Worm (Caenorhabditis elegans) whole organism, mixed stage, embryonic: Measurements from ENCODE around the gene W02D7.11.

ENCODE experiments used
- M03D4.4 ChIP-seq: sonication (generic microtip); optimal IDR thresholded peaks from 2 replicates; lab custom pipeline; 2017; ENCODE audit warnings: mild to moderate bottlenecking, missing genetic modification characterization, missing compliant biosample characterization
- bed-3 ChIP-seq: fragments of 200-800 bp; sonication (Bioruptor generic); optimal IDR thresholded peaks from 3 replicates; lab custom pipeline; 2018; ENCODE audit warnings: mild to moderate bottlenecking, missing genetic modification characterization, moderate library complexity, missing compliant biosample characterization
- blmp-1 ChIP-seq: fragments of 150-350 bp; optimal IDR thresholded peaks from 2 replicates; lab custom pipeline; 2014; ENCODE audit warnings: missing biosample characterization, missing genetic modification characterization
- ceh-39 ChIP-seq: fragments of 150-350 bp; optimal IDR thresholded peaks from 2 replicates; lab custom pipeline; 2014; ENCODE audit warnings: missing biosample characterization, missing genetic modification characterization
- ceh-43 ChIP-seq: fragments of 200-800 bp; sonication (Bioruptor generic); optimal IDR thresholded peaks from 2 replicates; lab custom pipeline; 2018; ENCODE audit warnings: mild to moderate bottlenecking, missing genetic modification characterization, moderate library complexity, missing compliant biosample characterization
- ceh-83 ChIP-seq: fragments of 200-800 bp; sonication (Bioruptor generic); optimal IDR thresholded peaks from 2 replicates; lab custom pipeline; 2018; ENCODE audit warnings: mild to moderate bottlenecking, missing genetic modification characterization, missing compliant biosample characterization
- ces-1 ChIP-seq: fragments of 150-350 bp; optimal IDR thresholded peaks from 2 replicates; lab custom pipeline; 2014; ENCODE audit warnings: missing biosample characterization, missing genetic modification reagents, missing genetic modification characterization
- cnd-1 ChIP-seq: fragments of 200-800 bp; sonication (Bioruptor generic); optimal IDR thresholded peaks from 2 replicates; lab custom pipeline; 2018; ENCODE audit warnings: mild to moderate bottlenecking, missing genetic modification characterization, missing compliant biosample characterization
- drap-1 ChIP-seq: fragments of 200-800 bp; sonication (Bioruptor generic); optimal IDR thresholded peaks from 3 replicates; lab custom pipeline; 2018; ENCODE audit warnings: mild to moderate bottlenecking, missing genetic modification characterization, missing compliant biosample characterization
- elt-1 ChIP-seq: sonication (generic microtip); optimal IDR thresholded peaks from 2 replicates; lab custom pipeline; 2017; ENCODE audit warnings: missing genetic modification characterization, mild to moderate bottlenecking, missing compliant biosample characterization, antibody characterized with exemption, moderate library complexity, borderline replicate concordance; ENCODE audit not compliant: insufficient read depth
- elt-3 ChIP-seq: fragments of 150-350 bp; optimal IDR thresholded peaks from 2 replicates; lab custom pipeline; 2014; ENCODE audit warnings: missing biosample characterization, missing genetic modification characterization
- flh-1 ChIP-seq: fragments of 200-800 bp; sonication (Bioruptor generic); optimal IDR thresholded peaks from 2 replicates; lab custom pipeline; 2018; ENCODE audit warnings: mild to moderate bottlenecking, missing genetic modification characterization, moderate library complexity, missing compliant biosample characterization
- ham-2 ChIP-seq: fragments of 200-800 bp; sonication (Bioruptor generic); optimal IDR thresholded peaks from 2 replicates; lab custom pipeline; 2018; ENCODE audit warnings: mild to moderate bottlenecking, missing genetic modification characterization, missing compliant biosample characterization
- lin-13 ChIP-seq: fragments of 150-350 bp; optimal IDR thresholded peaks from 2 replicates; lab custom pipeline; 2014; ENCODE audit warnings: missing biosample characterization, missing genetic modification characterization
- lin-32 ChIP-seq: fragments of 200-800 bp; sonication (Bioruptor generic); optimal IDR thresholded peaks from 2 replicates; lab custom pipeline; 2018; ENCODE audit warnings: mild to moderate bottlenecking, missing genetic modification characterization, missing compliant biosample characterization
- lsy-2 ChIP-seq: fragments of 150-350 bp; optimal IDR thresholded peaks from 2 replicates; lab custom pipeline; 2014; ENCODE audit warnings: missing biosample characterization, missing genetic modification characterization
- mab-5 ChIP-seq: fragments of 150-350 bp; optimal IDR thresholded peaks from 2 replicates; lab custom pipeline; 2014; ENCODE audit warnings: missing biosample characterization, missing genetic modification characterization
- mep-1 ChIP-seq: fragments of 150-350 bp; optimal IDR thresholded peaks from 2 replicates; lab custom pipeline; 2017; ENCODE audit warnings: missing biosample characterization, missing genetic modification reagents, missing genetic modification characterization, inconsistent platforms
- nhr-12 ChIP-seq: fragments of 150-350 bp; optimal IDR thresholded peaks from 2 replicates; lab custom pipeline; 2014; ENCODE audit warnings: missing biosample characterization, missing genetic modification characterization
- nhr-2 ChIP-seq: fragments of 150-350 bp; optimal IDR thresholded peaks from 2 replicates; lab custom pipeline; 2014; ENCODE audit warnings: missing biosample characterization, missing genetic modification characterization
- nhr-237 ChIP-seq: fragments of 150-350 bp; optimal IDR thresholded peaks from 2 replicates; lab custom pipeline; 2014; ENCODE audit warnings: missing biosample characterization, missing genetic modification characterization
- nhr-28 ChIP-seq: fragments of 150-350 bp; optimal IDR thresholded peaks from 2 replicates; lab custom pipeline; 2014; ENCODE audit warnings: missing biosample characterization, missing genetic modification characterization
- nhr-76 ChIP-seq: sonication (generic microtip); optimal IDR thresholded peaks from 2 replicates; lab custom pipeline; 2017; ENCODE audit warnings: missing biosample characterization, missing genetic modification characterization
- sem-2 ChIP-seq: fragments of 200-800 bp; sonication (Bioruptor generic); optimal IDR thresholded peaks from 2 replicates; lab custom pipeline; 2018; ENCODE audit warnings: mild to moderate bottlenecking, missing genetic modification characterization, missing compliant biosample characterization
- snpc-4 ChIP-seq: fragments of 150-350 bp; optimal IDR thresholded peaks from 2 replicates; lab custom pipeline; 2014; ENCODE audit warnings: missing biosample characterization, missing genetic modification characterization
- sptf-1 ChIP-seq: sonication (generic microtip); optimal IDR thresholded peaks from 2 replicates; lab custom pipeline; 2017; ENCODE audit warnings: mild to moderate bottlenecking, missing genetic modification characterization, moderate library complexity, missing compliant biosample characterization
- tbx-8 ChIP-seq: fragments of 200-800 bp; sonication (Bioruptor generic); optimal IDR thresholded peaks from 2 replicates; lab custom pipeline; 2018; ENCODE audit warnings: mild to moderate bottlenecking, missing genetic modification characterization, moderate library complexity, missing compliant biosample characterization
- unc-120 ChIP-seq: sonication (generic microtip); optimal IDR thresholded peaks from 2 replicates; lab custom pipeline; 2017; ENCODE audit warnings: missing genetic modification characterization, missing compliant biosample characterization; ENCODE audit not compliant: poor library complexity, severe bottlenecking
- unc-39 ChIP-seq: fragments of 150-350 bp; optimal IDR thresholded peaks from 2 replicates; lab custom pipeline; 2014; ENCODE audit warnings: missing biosample characterization, missing genetic modification characterization
- unc-62 ChIP-seq: fragments of 150-350 bp; optimal IDR thresholded peaks from 2 replicates; lab custom pipeline; 2014; ENCODE audit warnings: missing biosample characterization, missing genetic modification reagents, missing genetic modification characterization
- ztf-11 ChIP-seq: fragments of 150-350 bp; optimal IDR thresholded peaks from 2 replicates; lab custom pipeline; 2014; ENCODE audit warnings: missing biosample characterization, missing genetic modification characterization

The W02D7.11 gene

ce11 chrV:8318135-8318534 lies 13.8 kb upstream of the W02D7.11 start, which contains the start of gene clec-219:
clec-219 (plus strand) TSS chrV:8318435.
- TF ChIP-seq unc-62 (no peak), elt-3 (tag; lab: Kevin White, UChicago) (no peak), bed-3 (no peak), lin-13 (no peak), nhr-12 (no peak), drap-1 (GFP tag; lab: Kevin White, UChicago) (no peak), ztf-11 (no peak), mep-1 (tag; lab: Kevin White, UChicago) (no peak), snpc-4 (tag; lab: Kevin White, UChicago) (no peak)
- TF ChIP-seq, all 35 proteins: peak for 0

- TF ChIP-seq bed-3: no peak
- TF ChIP-seq mab-5 (tag; lab: Kevin White, UChicago): no peak
- no peak for TF ChIP-seq unc-62
- TF ChIP-seq lin-13: no peak
- no peak for TF ChIP-seq tbx-8 (GFP tag; lab: Kevin White, UChicago)
- no peak for TF ChIP-seq flh-1 (GFP tag; lab: Kevin White, UChicago)
- TF ChIP-seq nhr-2: no peak
- no peak for TF ChIP-seq sem-2 (GFP tag; lab: Kevin White, UChicago)
- no peak for TF ChIP-seq ceh-83 (GFP tag; lab: Kevin White, UChicago)
- TF ChIP-seq ztf-11: no peak
- TF ChIP-seq unc-120 (tag; lab: Kevin White, UChicago): no peak
- TF ChIP-seq lin-32 (GFP tag; lab: Kevin White, UChicago): no peak
- TF ChIP-seq ceh-43 (GFP tag; lab: Kevin White, UChicago): no peak
These were observed 6.9 kb upstream of the W02D7.11 start, which contains the start of gene W02D7.12 for ce11 chrV:8311210-8311609. W02D7.12 (plus strand) TSS chrV:8311510.

- TF ChIP-seq snpc-4 (tag; lab: Kevin White, UChicago) (no peak), nhr-2 (no peak), nhr-76 (tag; lab: Kevin White, UChicago) (no peak)
- TF ChIP-seq, all 35 proteins: peak for 0
These were observed 3.4 kb upstream of the W02D7.11 start, which contains the start of gene clec-218 for ce11 chrV:8307681-8308080. clec-218 (plus strand) TSS chrV:8307942.

ce11 chrV:8307013-8307412 lies 2.7 kb upstream of the W02D7.11 start:
- no peak for TF ChIP-seq cnd-1 (tag; lab: Kevin White, UChicago)
- no peak for TF ChIP-seq bed-3
- TF ChIP-seq ztf-11: no peak
- TF ChIP-seq tbx-8 (GFP tag; lab: Kevin White, UChicago): no peak
- no peak for TF ChIP-seq nhr-28 (tag; lab: Kevin White, UChicago)
- no peak for TF ChIP-seq nhr-76 (tag; lab: Kevin White, UChicago)
- TF ChIP-seq nhr-2: no peak
- TF ChIP-seq ceh-43 (GFP tag; lab: Kevin White, UChicago): no peak
- no peak for TF ChIP-seq unc-39 (tag; lab: Kevin White, UChicago)
- no peak for TF ChIP-seq nhr-12

ce11 chrV:8306366-8306765 lies 2.1 kb upstream of the W02D7.11 start, which contains the start of gene W02D7.8:
W02D7.8 (minus strand) TSS chrV:8306466.
- no peak for TF ChIP-seq sem-2 (GFP tag; lab: Kevin White, UChicago)
- no peak for TF ChIP-seq ceh-83 (GFP tag; lab: Kevin White, UChicago)
- TF ChIP-seq M03D4.4 (tag; lab: Kevin White, UChicago): no peak
- TF ChIP-seq elt-1 (tag; lab: Kevin White, UChicago): no peak
- TF ChIP-seq unc-39 (tag; lab: Kevin White, UChicago): no peak
- no peak for TF ChIP-seq nhr-2
- no peak for TF ChIP-seq nhr-76 (tag; lab: Kevin White, UChicago)
- TF ChIP-seq lin-32 (GFP tag; lab: Kevin White, UChicago): no peak
- no peak for TF ChIP-seq ham-2 (GFP tag; lab: Kevin White, UChicago)
- TF ChIP-seq cnd-1 (tag; lab: Kevin White, UChicago): no peak
- no peak for TF ChIP-seq lsy-2 (tag; lab: Kevin White, UChicago)
- no peak for TF ChIP-seq flh-1 (GFP tag; lab: Kevin White, UChicago)
- TF ChIP-seq blmp-1 (tag; lab: Kevin White, UChicago): no peak
- TF ChIP-seq nhr-12: no peak
- no peak for TF ChIP-seq nhr-237 (tag; lab: Kevin White, UChicago)
- no peak for TF ChIP-seq drap-1 (GFP tag; lab: Kevin White, UChicago)

ce11 chrV:8305940-8306339 lies 1.6 kb upstream of the W02D7.11 start:
- no peak for TF ChIP-seq sem-2 (GFP tag; lab: Kevin White, UChicago)
- TF ChIP-seq snpc-4 (tag; lab: Kevin White, UChicago): no peak
- TF ChIP-seq ceh-39 (tag; lab: Kevin White, UChicago): no peak
- no peak for TF ChIP-seq ces-1 (GFP tag; lab: Kevin White, UChicago)
- no peak for TF ChIP-seq elt-1 (tag; lab: Kevin White, UChicago)
- no peak for TF ChIP-seq tbx-8 (GFP tag; lab: Kevin White, UChicago)
- TF ChIP-seq unc-39 (tag; lab: Kevin White, UChicago): no peak
- TF ChIP-seq elt-3 (tag; lab: Kevin White, UChicago): no peak
- no peak for TF ChIP-seq nhr-28 (tag; lab: Kevin White, UChicago)
- no peak for TF ChIP-seq nhr-237 (tag; lab: Kevin White, UChicago)
- TF ChIP-seq unc-120 (tag; lab: Kevin White, UChicago): no peak
- TF ChIP-seq cnd-1 (tag; lab: Kevin White, UChicago): no peak
- no peak for TF ChIP-seq mab-5 (tag; lab: Kevin White, UChicago)
- TF ChIP-seq nhr-76 (tag; lab: Kevin White, UChicago): no peak
- no peak for TF ChIP-seq blmp-1 (tag; lab: Kevin White, UChicago)
- TF ChIP-seq lin-32 (GFP tag; lab: Kevin White, UChicago): no peak
- no peak for TF ChIP-seq M03D4.4 (tag; lab: Kevin White, UChicago)
- TF ChIP-seq ceh-43 (GFP tag; lab: Kevin White, UChicago): no peak
- no peak for TF ChIP-seq sptf-1
- TF ChIP-seq, all 35 proteins: peak for 0
